Fruit fly (Drosophila melanogaster) S2 (cell line): Measurements from ENCODE around the gene NLaz.

Source experiments
- CG8478 ChIP-seq: fragments of >200 bp; optimal IDR thresholded peaks from 2 replicates; lab custom pipeline; 2018
- CTCF ChIP-seq, 2 experiments: fragments of >200 bp; optimal IDR thresholded peaks; 2 replicates each; lab custom pipeline; 2018

DNA sequence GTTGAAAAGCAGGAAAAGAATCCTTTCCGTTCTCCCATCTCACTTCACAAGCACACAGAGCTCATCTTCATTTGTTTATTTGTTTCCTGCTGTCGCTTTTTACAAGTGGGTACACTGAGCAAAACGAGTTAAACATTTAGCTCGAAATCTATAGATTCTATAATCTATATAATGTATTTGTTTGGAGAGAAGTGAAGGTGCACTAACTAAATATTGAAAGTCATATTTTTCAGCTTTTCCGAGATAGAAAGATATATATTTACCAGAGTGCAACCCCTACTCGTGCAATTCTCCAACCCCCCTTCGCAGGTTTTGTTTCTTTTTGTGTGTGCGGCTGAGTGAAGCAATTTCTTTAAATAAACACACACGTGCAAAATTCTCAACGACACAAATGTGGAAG, 26.2 kb upstream of the NLaz start:
- TF ChIP-seq CG8478 (lab: Kevin White, UChicago) (no peak), CTCF (optimal IDR thresholded peaks at IDR 0.05; lab: Kevin White, UChicago) (no peak)
